Worm (Caenorhabditis elegans) whole organism, mixed stage, embryonic: Measurements from ENCODE around the gene Y34B4A.2.

Experiments
- ceh-43 ChIP-seq: fragments of 200-800 bp; sonication (Bioruptor generic); optimal IDR thresholded peaks from 2 replicates; lab custom pipeline; 2018; ENCODE audit warnings: mild to moderate bottlenecking, missing genetic modification characterization, moderate library complexity, missing compliant biosample characterization
- ceh-83 ChIP-seq: fragments of 200-800 bp; sonication (Bioruptor generic); optimal IDR thresholded peaks from 2 replicates; lab custom pipeline; 2018; ENCODE audit warnings: mild to moderate bottlenecking, missing genetic modification characterization, missing compliant biosample characterization
- lsy-2 ChIP-seq: fragments of 150-350 bp; optimal IDR thresholded peaks from 2 replicates; lab custom pipeline; 2014; ENCODE audit warnings: missing biosample characterization, missing genetic modification characterization

DNA sequence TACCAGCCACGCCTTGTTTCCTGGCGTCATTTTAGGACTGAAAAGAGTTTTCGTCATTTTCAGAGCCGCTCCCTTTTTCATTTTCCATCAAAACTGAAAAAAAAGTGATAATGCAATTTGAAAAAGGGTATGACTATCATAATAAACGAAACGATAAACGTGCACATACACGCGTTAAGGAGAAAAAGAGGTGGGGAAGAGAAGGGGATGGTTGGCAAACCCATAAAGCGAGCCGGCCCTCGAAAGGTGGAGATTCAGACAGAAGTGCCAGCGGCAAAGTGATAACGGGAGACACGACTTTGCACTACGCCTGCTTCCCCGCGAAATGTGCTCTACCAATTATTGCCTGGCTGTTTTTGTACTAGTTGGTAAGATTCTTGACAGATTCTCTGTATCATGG, 26.5 kb upstream of the Y34B4A.2 start, which contains the start of gene nspg-14:
- TF ChIP-seq ceh-83 (GFP tag; lab: Kevin White, UChicago) (no peak), ceh-43 (no peak), lsy-2 (tag; lab: Kevin White, UChicago) (no peak)
